Worm (Caenorhabditis elegans) whole organism, midembryonic: Measurements from ENCODE around the gene lgc-34.

Experiments used
- T22C8.4 ChIP-seq: fragments of 200-800 bp; sonication (Bioruptor generic); IDR thresholded peaks from 2 replicates; pipeline ENCODE4 v1.3.6; 2022; ENCODE audit warnings: missing genetic modification characterization, missing compliant biosample characterization
- cog-1 ChIP-seq: sonication (generic microtip); optimal IDR thresholded peaks from 2 replicates; lab custom pipeline; 2016; ENCODE audit warnings: missing genetic modification characterization, missing compliant biosample characterization
- flt-1 ChIP-seq: fragments of 200-800 bp; sonication (Bioruptor generic); IDR thresholded peaks from 2 replicates; pipeline ENCODE4 v1.3.6; 2022; ENCODE audit warnings: missing genetic modification characterization, missing compliant biosample characterization
- klf-2 ChIP-seq: fragments of 200-800 bp; sonication (Bioruptor generic); conservative IDR thresholded peaks from 2 replicates; pipeline ENCODE4 v1.3.6; 2022; ENCODE audit warnings: missing genetic modification reagents, missing genetic modification characterization, missing compliant biosample characterization
- med-1 ChIP-seq: sonication (generic microtip); optimal IDR thresholded peaks from 2 replicates; lab custom pipeline; 2017; ENCODE audit warnings: missing genetic modification characterization, mild to moderate bottlenecking, missing compliant biosample characterization, antibody characterized with exemption, missing genetic modification reagents; ENCODE audit not compliant: insufficient read depth
- ref-1 ChIP-seq: fragments of 200-800 bp; sonication (Bioruptor generic); conservative IDR thresholded peaks from 2 replicates; pipeline ENCODE4 v1.3.6; 2022; ENCODE audit warnings: missing genetic modification reagents, missing genetic modification characterization, missing compliant biosample characterization
- tab-1 ChIP-seq: fragments of 200-800 bp; sonication (Bioruptor generic); IDR thresholded peaks from 2 replicates; pipeline ENCODE4 v1.3.6; 2022; ENCODE audit warnings: missing genetic modification characterization, missing compliant biosample characterization
- ztf-23 ChIP-seq: fragments of 200-800 bp; sonication (Bioruptor generic); IDR thresholded peaks from 2 replicates; pipeline ENCODE4 v1.3.6; 2022; ENCODE audit warnings: missing genetic modification reagents, missing genetic modification characterization, missing compliant biosample characterization
- ztf-29 ChIP-seq: fragments of 200-800 bp; sonication (Bioruptor generic); IDR thresholded peaks from 2 replicates; pipeline ENCODE4 v1.3.6; 2022; ENCODE audit warnings: missing genetic modification reagents, missing genetic modification characterization, missing compliant biosample characterization

Gene lgc-34

DNA sequence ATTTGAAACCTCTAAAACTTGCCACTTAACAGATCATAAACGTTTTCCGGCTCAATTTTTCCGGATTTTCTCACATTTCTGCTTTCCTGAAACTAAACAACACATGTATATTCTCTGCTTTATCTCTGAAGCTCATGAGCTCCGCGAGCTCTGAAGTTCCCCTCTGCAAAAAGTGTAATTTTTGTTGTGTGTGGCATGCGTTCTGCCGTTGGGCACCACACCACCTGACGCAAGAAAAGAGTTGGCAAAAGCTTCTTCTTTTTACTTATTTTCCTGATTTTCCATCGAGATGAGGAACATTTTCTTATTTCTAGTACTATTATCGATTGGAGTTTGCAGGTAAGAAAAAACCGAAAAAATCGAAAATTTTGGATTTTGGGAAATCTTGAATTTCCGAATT, at the start of gene lgc-34:
Gene lgc-34 (plus strand): TSS at position 200 of the 400 bp plus-strand sequence.
- TF ChIP-seq cog-1 (no peak), ztf-29 (GFP tag; lab: Robert Waterston, UW) (no peak), ztf-23 (GFP tag; lab: Robert Waterston, UW) (0 out of 2 replicates have a peak, but pooled peaks have one; percentile 20)

DNA sequence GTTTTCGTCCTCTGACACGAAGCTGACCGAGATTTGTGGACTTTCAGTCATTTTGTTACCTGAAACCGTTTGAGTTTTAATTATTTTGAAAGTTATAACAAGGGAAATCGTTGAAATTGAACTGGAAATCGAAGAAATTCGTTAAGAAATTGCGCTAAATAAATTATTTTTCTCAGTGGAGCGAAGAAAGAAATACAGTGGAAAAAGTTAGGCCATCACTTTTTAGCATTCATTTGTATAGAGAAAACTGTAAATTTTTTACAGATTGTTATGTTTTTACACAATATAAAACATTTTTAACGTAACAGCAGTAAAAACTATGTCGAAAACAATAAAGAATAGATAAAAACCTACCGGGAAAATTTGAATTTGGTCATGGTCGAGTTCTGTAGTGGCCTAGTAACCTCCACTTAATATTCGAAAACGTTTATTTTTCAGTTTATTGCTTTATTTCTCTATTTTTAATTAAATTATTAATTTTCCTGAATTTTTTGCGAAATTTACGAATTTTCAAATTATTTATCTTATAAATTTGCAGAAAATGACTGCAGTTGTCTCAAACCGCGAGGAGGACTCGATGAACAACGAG, 42.0 kb upstream of the lgc-34 start, which contains the start of the genes gldi-1 and prp-21:
Gene gldi-1 (minus strand): TSS at position 51 of the 589 bp plus-strand sequence.
Gene prp-21 (plus strand): TSS at position 539 of the 589 bp plus-strand sequence.
- no peak for TF ChIP-seq cog-1
- TF ChIP-seq ztf-23 (GFP tag; lab: Robert Waterston, UW), result no peak
- no peak for TF ChIP-seq ztf-29 (GFP tag; lab: Robert Waterston, UW)
- no peak for TF ChIP-seq T22C8.4
- TF ChIP-seq ref-1 (GFP tag; lab: Robert Waterston, UW), result no peak
- TF ChIP-seq tab-1 (GFP tag; lab: Robert Waterston, UW), result no peak
- TF ChIP-seq klf-2 (GFP tag; lab: Robert Waterston, UW), result no peak
- TF ChIP-seq med-1 (GFP tag; lab: Kevin White, UChicago), result no peak
- no peak for TF ChIP-seq flt-1 (GFP tag; lab: Robert Waterston, UW)

DNA sequence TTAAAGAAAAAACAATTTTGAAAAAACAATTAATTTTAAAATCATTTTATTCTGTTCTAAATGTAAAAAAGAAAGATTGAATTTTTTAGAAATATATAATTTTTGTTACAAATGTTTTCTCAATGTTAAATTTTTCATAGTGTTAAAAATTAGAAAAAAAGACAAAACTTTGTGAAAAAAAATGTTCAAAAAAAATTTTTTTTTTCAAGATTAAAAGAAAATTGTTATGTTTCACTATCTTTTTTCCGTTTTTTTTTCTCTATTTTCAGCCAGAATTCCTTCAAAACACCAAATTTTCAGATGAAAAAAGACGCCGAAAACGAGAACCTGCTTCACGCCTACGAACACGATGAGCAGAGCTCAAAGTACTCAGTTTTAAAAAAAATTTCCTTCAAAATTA, 31.2 kb upstream of the lgc-34 start, which contains the start of gene sms-5:
Gene sms-5 (plus strand): TSS at position 301 of the 400 bp plus-strand sequence.
- TF ChIP-seq T22C8.4 (no peak), klf-2 (GFP tag; lab: Robert Waterston, UW) (no peak), flt-1 (GFP tag; lab: Robert Waterston, UW) (no peak), cog-1 (no peak), med-1 (GFP tag; lab: Kevin White, UChicago) (no peak), ztf-23 (GFP tag; lab: Robert Waterston, UW) (no peak), ztf-29 (GFP tag; lab: Robert Waterston, UW) (no peak), tab-1 (GFP tag; lab: Robert Waterston, UW) (no peak), ref-1 (GFP tag; lab: Robert Waterston, UW) (no peak)

DNA sequence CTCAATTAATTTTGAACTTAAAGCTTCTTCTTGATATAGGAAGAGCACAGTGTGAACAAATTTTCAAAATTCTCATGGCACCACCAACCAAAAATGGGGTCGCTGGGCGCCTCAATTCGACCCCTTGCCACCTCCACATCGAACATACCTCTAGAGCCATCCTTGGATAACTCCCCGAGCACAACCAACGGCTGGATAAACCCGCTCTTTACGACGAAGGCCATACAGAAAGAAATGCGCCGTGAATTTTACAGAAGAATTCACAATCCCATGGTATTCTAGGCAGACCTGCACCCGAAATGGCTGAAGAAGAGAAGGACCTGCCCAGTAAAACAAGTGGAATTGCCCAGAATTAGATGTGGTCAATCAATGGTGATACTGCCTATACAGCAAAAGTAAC, 23.7 kb upstream of the lgc-34 start:
- TF ChIP-seq ztf-23 (GFP tag; lab: Robert Waterston, UW), result no peak
- no peak for TF ChIP-seq med-1 (GFP tag; lab: Kevin White, UChicago)
- TF ChIP-seq T22C8.4, result no peak
- TF ChIP-seq ztf-29 (GFP tag; lab: Robert Waterston, UW), result no peak
- TF ChIP-seq ref-1 (GFP tag; lab: Robert Waterston, UW), result no peak
- no peak for TF ChIP-seq flt-1 (GFP tag; lab: Robert Waterston, UW)
- TF ChIP-seq tab-1 (GFP tag; lab: Robert Waterston, UW), result no peak
- no peak for TF ChIP-seq cog-1
- TF ChIP-seq klf-2 (GFP tag; lab: Robert Waterston, UW), result no peak

DNA sequence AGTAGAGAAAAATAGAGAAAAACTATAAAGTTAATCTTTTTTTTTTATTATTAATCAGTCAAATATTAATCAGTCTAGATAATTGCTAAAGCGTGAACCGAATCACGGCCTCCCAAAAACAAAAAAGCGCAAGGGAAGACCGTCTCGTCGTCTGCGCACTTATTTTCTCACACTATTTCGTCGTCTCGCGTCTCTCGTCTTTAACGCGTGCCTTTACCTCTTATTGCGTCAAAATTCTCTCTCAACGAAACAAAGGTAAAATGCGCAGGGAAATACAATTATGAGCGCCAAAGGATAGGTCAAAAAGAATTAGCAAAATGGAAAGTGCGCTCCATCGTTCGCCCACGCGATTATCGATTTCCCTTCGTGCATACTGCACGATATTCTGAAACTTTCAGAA, 20.3 kb upstream of the lgc-34 start:
- 0 out of 2 replicates have a peak, but pooled peaks have one; percentile 35 for TF ChIP-seq flt-1 (GFP tag; lab: Robert Waterston, UW)
- no peak for TF ChIP-seq ref-1 (GFP tag; lab: Robert Waterston, UW)

DNA sequence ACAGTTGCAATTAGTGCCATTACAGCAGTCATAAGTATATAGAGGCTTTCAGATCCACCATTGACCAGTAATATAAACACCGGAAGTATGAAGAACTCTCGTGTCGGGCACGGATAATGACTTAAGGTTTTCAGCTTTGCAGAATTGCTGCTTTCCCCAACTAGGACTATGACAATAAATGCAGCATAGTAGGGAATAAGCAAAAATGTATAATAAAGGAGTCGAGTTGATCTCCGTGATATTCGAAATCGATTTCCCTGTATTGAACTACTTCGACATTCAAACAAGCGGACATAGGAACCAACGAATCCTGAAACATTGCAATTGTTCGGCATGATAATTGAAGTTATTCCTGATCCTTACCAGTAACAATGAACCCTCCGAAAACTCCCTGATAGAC, 17.8 kb upstream of the lgc-34 start:
- no peak for TF ChIP-seq cog-1
- TF ChIP-seq T22C8.4, result no peak
- TF ChIP-seq klf-2 (GFP tag; lab: Robert Waterston, UW), result no peak
- TF ChIP-seq ztf-23 (GFP tag; lab: Robert Waterston, UW), result no peak
- TF ChIP-seq med-1 (GFP tag; lab: Kevin White, UChicago), result no peak
- no peak for TF ChIP-seq ztf-29 (GFP tag; lab: Robert Waterston, UW)
- no peak for TF ChIP-seq flt-1 (GFP tag; lab: Robert Waterston, UW)

DNA sequence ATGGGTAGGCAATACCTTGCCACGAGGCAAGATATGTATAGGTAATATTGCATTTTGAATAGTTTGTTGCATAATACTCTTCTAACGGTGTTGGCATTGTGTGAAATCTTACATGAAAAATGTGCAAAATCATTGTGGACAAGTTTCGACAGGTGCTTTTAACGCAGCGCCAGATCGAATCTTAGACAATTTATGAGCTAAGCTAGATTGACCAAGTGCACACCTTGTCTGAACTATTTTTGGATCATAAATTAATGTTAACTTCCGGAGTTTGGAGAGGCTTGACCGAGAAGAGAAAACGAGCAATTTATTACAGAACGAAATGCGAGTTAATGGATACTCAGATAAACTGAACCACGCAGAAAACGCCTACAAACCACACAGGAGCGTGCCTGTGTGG, 17.1 kb upstream of the lgc-34 start, which contains the start of gene srh-105:
Gene srh-105 (minus strand): TSS at position 101 of the 400 bp plus-strand sequence.
- TF ChIP-seq tab-1 (GFP tag; lab: Robert Waterston, UW), result no peak
- no peak for TF ChIP-seq med-1 (GFP tag; lab: Kevin White, UChicago)
- no peak for TF ChIP-seq ztf-23 (GFP tag; lab: Robert Waterston, UW)
- no peak for TF ChIP-seq flt-1 (GFP tag; lab: Robert Waterston, UW)
- no peak for TF ChIP-seq ref-1 (GFP tag; lab: Robert Waterston, UW)
- TF ChIP-seq ztf-29 (GFP tag; lab: Robert Waterston, UW), result no peak
- TF ChIP-seq klf-2 (GFP tag; lab: Robert Waterston, UW), result no peak
- no peak for TF ChIP-seq T22C8.4

DNA sequence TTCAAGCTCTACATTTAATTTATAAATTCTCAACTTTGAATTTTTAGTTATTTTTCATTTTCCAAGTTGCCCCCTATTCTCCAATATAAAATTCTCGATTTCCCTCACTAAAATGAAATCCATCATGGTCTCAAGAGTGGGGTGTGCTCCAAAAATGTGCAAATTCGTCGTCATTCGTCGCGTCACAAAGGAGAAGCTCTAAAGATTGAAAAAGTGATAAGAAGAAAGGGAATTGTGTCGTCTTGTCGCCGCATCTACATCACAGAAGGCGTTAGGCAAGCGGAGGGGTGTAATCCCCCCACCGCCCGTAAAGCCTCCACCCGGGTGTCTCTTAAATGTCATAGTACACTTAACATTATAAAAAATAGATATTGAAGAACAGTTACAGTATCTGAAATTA, 14.4 kb upstream of the lgc-34 start:
- TF ChIP-seq klf-2 (GFP tag; lab: Robert Waterston, UW), result no peak
- no peak for TF ChIP-seq ztf-23 (GFP tag; lab: Robert Waterston, UW)
- no peak for TF ChIP-seq ref-1 (GFP tag; lab: Robert Waterston, UW)
- TF ChIP-seq cog-1, result no peak
- TF ChIP-seq T22C8.4, result no peak
- TF ChIP-seq med-1 (GFP tag; lab: Kevin White, UChicago), result no peak
- TF ChIP-seq ztf-29 (GFP tag; lab: Robert Waterston, UW), result no peak
- TF ChIP-seq flt-1 (GFP tag; lab: Robert Waterston, UW), result no peak
- TF ChIP-seq tab-1 (GFP tag; lab: Robert Waterston, UW), result no peak

DNA sequence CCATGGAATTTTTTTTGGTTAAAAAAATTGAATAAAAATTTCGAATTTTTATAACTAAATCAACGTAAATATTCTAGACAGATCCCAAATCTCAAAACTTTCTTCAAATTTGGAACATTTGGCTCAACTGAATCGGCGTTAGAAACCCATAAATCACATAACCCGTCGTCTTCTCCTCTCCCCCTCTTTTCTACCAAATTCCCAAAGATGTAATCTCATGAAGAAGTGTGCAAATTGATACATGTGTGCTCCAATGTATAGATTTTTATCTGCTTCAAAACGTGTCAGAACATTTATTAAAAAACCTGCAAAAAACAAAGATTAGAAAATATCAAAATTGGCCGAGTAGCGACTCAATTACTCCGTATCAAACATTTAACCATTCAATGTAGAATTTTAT, 13.7 kb upstream of the lgc-34 start:
- TF ChIP-seq klf-2 (GFP tag; lab: Robert Waterston, UW) (no peak), ref-1 (GFP tag; lab: Robert Waterston, UW) (no peak), ztf-23 (GFP tag; lab: Robert Waterston, UW) (no peak), tab-1 (GFP tag; lab: Robert Waterston, UW) (no peak), cog-1 (no peak), T22C8.4 (no peak), med-1 (GFP tag; lab: Kevin White, UChicago) (no peak), flt-1 (GFP tag; lab: Robert Waterston, UW) (no peak), ztf-29 (GFP tag; lab: Robert Waterston, UW) (no peak)
